Fruit fly (Drosophila melanogaster) whole organism, pupa: ENCODE measurements around the gene Irk3.

Experiments used
- CG10348 ChIP-seq: fragments of 200-800 bp; sonication (Bioruptor generic); IDR thresholded peaks from 2 replicates; pipeline ENCODE4 v1.3.6; 2022; ENCODE audit warnings: missing biosample characterization, missing genetic modification characterization
- CG13204 ChIP-seq: fragments of 200-800 bp; sonication (Bioruptor generic); optimal IDR thresholded peaks from 2 replicates; lab custom pipeline; 2018; ENCODE audit warnings: missing biosample characterization, mild to moderate bottlenecking, missing genetic modification characterization, moderate library complexity
- CG14655 ChIP-seq: fragments of 200-800 bp; sonication (Bioruptor generic); optimal IDR thresholded peaks from 3 replicates; lab custom pipeline; 2017; ENCODE audit warnings: mild to moderate bottlenecking, missing biosample characterization, missing genetic modification reagents, missing genetic modification characterization
- CG15710 ChIP-seq: fragments of 200-800 bp; sonication (Bioruptor generic); optimal IDR thresholded peaks from 2 replicates; lab custom pipeline; 2018; ENCODE audit warnings: missing biosample characterization, mild to moderate bottlenecking, missing genetic modification characterization, moderate library complexity
- CG32121 ChIP-seq: fragments of 200-800 bp; sonication (Bioruptor generic); IDR thresholded peaks from 2 replicates; pipeline ENCODE4 v1.3.6; 2022; ENCODE audit warnings: missing biosample characterization, missing genetic modification characterization
- CG4496 ChIP-seq: fragments of 200-800 bp; sonication (Bioruptor generic); IDR thresholded peaks from 3 replicates; pipeline ENCODE4 v1.3.6; 2022; ENCODE audit warnings: missing biosample characterization, missing genetic modification characterization
- D1 ChIP-seq: fragments of 200-800 bp; sonication (Bioruptor generic); optimal IDR thresholded peaks from 2 replicates; lab custom pipeline; 2018; ENCODE audit warnings: missing biosample characterization, mild to moderate bottlenecking, missing genetic modification characterization, moderate library complexity
- EcR ChIP-seq: fragments of 200-800 bp; sonication (Bioruptor generic); optimal IDR thresholded peaks from 3 replicates; lab custom pipeline; 2019; ENCODE audit warnings: missing biosample characterization, missing genetic modification characterization, mild to moderate bottlenecking, moderate library complexity, missing genetic modification reagents
- Ets98B ChIP-seq: fragments of 200-800 bp; sonication (Bioruptor generic); IDR thresholded peaks from 2 replicates; pipeline ENCODE4 v1.3.6; 2022; ENCODE audit warnings: missing biosample characterization, missing genetic modification characterization
- Pif1B ChIP-seq: fragments of 200-800 bp; sonication (Bioruptor generic); optimal IDR thresholded peaks from 3 replicates; lab custom pipeline; 2016; ENCODE audit warnings: missing biosample characterization, missing genetic modification characterization

dm6 chr2L:18746694-18747093, 33.1 kb upstream of the Irk3 start:
- 0 out of 3 replicates have a peak, but pooled peaks have one; percentile 15 for TF ChIP-seq CG4496 (GFP tag; lab: Robert Waterston, UW)
- TF ChIP-seq Pif1B (GFP tag; lab: Kevin White, UChicago) = no peak
- peak; percentile 47; the same call in 1 of the 2 replicates for TF ChIP-seq CG32121
- no peak for TF ChIP-seq CG15710 (tag; lab: Kevin White, UChicago)
- TF ChIP-seq CG10348 (GFP tag; lab: Robert Waterston, UW) = 0 out of 2 replicates have a peak, but pooled peaks have one; percentile 22
- peak; percentile 74 for TF ChIP-seq CG14655 (GFP tag; lab: Kevin White, UChicago)
- no peak for TF ChIP-seq EcR (GFP tag; lab: Kevin White, UChicago)
- TF ChIP-seq Ets98B (GFP tag; lab: Robert Waterston, UW) = peak; percentile 38
- TF ChIP-seq CG13204 (GFP tag; lab: Kevin White, UChicago) = no peak
- TF ChIP-seq D1 (tag; lab: Kevin White, UChicago) = no peak
